Worm (Caenorhabditis elegans): ENCODE data around the gene C18E9.5.

Gene C18E9.5

ce11 chrII:9019704-9020103, 49.9 kb downstream of the C18E9.5 start, which contains the start of gene dep-1:
Gene dep-1, minus strand, starts transcription at chrII:9019798.
- TF ChIP-seq elt-3 (tag; optimal IDR thresholded peaks at IDR 0.05) (peak in 1 of 6 experiments; percentile 3), C04F5.9 (tag; optimal IDR thresholded peaks at IDR 0.05) (no peak), blmp-1 (tag; optimal IDR thresholded peaks at IDR 0.05) (peak; percentile 98), nhr-11 (tag; optimal IDR thresholded peaks at IDR 0.05) (no peak)
